Worm (Caenorhabditis elegans) whole organism, L4/young adult: ENCODE measurements around the gene twk-25.

Experiments used
- W03F9.2 ChIP-seq: fragments of 150-350 bp; optimal IDR thresholded peaks from 2 replicates; lab custom pipeline; 2014; ENCODE audit warnings: missing biosample characterization, missing genetic modification characterization
- dao-5 ChIP-seq: sonication (generic microtip); optimal IDR thresholded peaks from 2 replicates; lab custom pipeline; 2016; ENCODE audit warnings: missing genotype, missing genetic modification characterization, moderate library complexity, missing compliant biosample characterization

DNA sequence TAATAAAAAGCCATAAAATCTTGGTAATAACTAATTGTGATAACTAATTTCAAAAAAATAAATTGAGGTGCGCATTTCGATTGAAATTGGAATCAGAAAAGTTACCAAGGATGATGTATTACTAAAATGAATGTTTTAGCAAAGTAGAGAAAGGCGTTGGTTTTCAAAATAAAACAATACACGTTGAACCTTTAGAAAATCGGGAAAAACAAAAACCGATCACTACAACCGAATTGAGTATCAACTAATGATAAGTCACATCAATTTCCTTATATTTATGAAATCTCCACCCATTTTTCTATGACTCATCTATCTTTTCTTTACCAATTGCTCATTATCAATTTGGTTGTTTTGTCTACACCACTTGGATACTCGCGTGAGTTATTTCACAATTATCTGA lies 4.1 kb upstream of the twk-25 start, which contains the start of gene H21P03.10:
- TF ChIP-seq dao-5 (no peak), W03F9.2 (tag; lab: Kevin White, UChicago) (no peak)
